Worm (Caenorhabditis elegans) whole organism, L2 larva: ENCODE measurements around the gene irld-29.
"Not testable (repeated sequence)": the region's sequence is repeated elsewhere in the genome, so short reads cannot be mapped to it uniquely, and the experiment has no call there.

Experiments used
- C34F6.9 ChIP-seq: fragments of 150-350 bp; optimal IDR thresholded peaks from 2 replicates; lab custom pipeline; 2014; ENCODE audit warnings: missing biosample characterization, missing genetic modification characterization
- lin-13 ChIP-seq: fragments of 150-350 bp; optimal IDR thresholded peaks from 2 replicates; lab custom pipeline; 2014; ENCODE audit warnings: missing biosample characterization, missing genetic modification reagents, missing genetic modification characterization
- lin-39 ChIP-seq: fragments of 150-350 bp; optimal IDR thresholded peaks from 2 replicates; lab custom pipeline; 2014; ENCODE audit warnings: missing biosample characterization, missing genetic modification reagents, missing genetic modification characterization
- lsy-2 ChIP-seq, 2 experiments: fragments of 150-350 bp in 1 of 2; sonication (generic microtip) in 1 of 2; optimal IDR thresholded peaks; 2 replicates each; lab custom pipeline; 2014 to 2017; ENCODE audit warnings: missing biosample characterization in 2 of 2, missing genetic modification characterization in 2 of 2
- nhr-21 ChIP-seq: fragments of 150-350 bp; optimal IDR thresholded peaks from 2 replicates; lab custom pipeline; 2014; ENCODE audit warnings: missing biosample characterization, missing genetic modification characterization

DNA sequence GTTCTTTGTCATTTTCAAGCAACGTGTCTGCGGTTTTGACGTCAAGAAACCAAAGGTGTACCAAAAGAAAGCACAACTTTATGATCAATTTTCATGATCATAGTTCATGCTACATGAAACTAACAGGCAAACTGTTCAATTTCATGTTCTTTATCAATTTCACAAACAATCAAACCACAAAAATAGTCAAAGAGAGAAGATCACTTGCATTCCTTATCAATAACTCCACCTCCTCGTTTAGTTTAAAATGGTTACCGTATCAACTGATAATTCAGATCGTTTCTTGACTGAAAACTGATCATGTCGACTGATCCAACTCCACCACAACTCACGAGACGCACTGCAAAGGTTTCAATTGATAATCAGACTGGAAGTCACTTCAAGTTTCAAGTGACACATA lies 8.3 kb downstream of the irld-29 start, which contains the start of gene pud-1.1:
- not testable (repeated sequence) for TF ChIP-seq nhr-21; lin-39 (tag; lab: Kevin White, UChicago); lin-13 (GFP tag; lab: Kevin White, UChicago); lsy-2 (tag; optimal IDR thresholded peaks at IDR 0.05; lab: Kevin White, UChicago); C34F6.9 (tag; lab: Kevin White, UChicago)
